Fruit fly (Drosophila melanogaster) whole organism, embryonic: ENCODE results near the gene alpha-Man-Ia.

Source experiments
- Adf1 ChIP-seq: fragments of 200-800 bp; sonication (Bioruptor generic); IDR thresholded peaks from 2 replicates; pipeline ENCODE4 v1.3.6; 2022; ENCODE audit warnings: missing biosample characterization, missing genetic modification characterization
- CG10366 ChIP-seq: fragments of 200-800 bp; sonication (Bioruptor generic); IDR thresholded peaks from 2 replicates; pipeline ENCODE4 v1.3.6; 2022; ENCODE audit warnings: missing biosample characterization, missing genetic modification characterization
- CG10431 ChIP-seq: fragments of 200-800 bp; sonication (Bioruptor generic); optimal IDR thresholded peaks from 3 replicates; lab custom pipeline; 2018; ENCODE audit warnings: missing biosample characterization, mild to moderate bottlenecking, missing genetic modification characterization
- CG12155 ChIP-seq: fragments of 200-800 bp; sonication (Bioruptor generic); optimal IDR thresholded peaks from 3 replicates; lab custom pipeline; 2016; ENCODE audit warnings: missing biosample characterization, missing genetic modification characterization
- CG13424 ChIP-seq: fragments of 200-800 bp; sonication (Bioruptor generic); optimal IDR thresholded peaks from 2 replicates; lab custom pipeline; 2019; ENCODE audit warnings: missing biosample characterization, mild to moderate bottlenecking, missing genetic modification characterization, moderate library complexity
- CG14965 ChIP-seq: fragments of 200-800 bp; sonication (Bioruptor generic); optimal IDR thresholded peaks from 2 replicates; lab custom pipeline; 2016; ENCODE audit warnings: missing biosample characterization, missing genetic modification characterization, borderline replicate concordance
- CG1529 ChIP-seq: fragments of 200-800 bp; sonication (Bioruptor generic); optimal IDR thresholded peaks from 3 replicates; lab custom pipeline; 2018; ENCODE audit warnings: missing biosample characterization, missing genetic modification characterization
- CG17328 ChIP-seq: fragments of 200-800 bp; sonication (Bioruptor generic); IDR thresholded peaks from 2 replicates; pipeline ENCODE4 v1.3.6; 2022; ENCODE audit warnings: missing biosample characterization, missing genetic modification characterization
- CG18599 ChIP-seq: fragments of 200-800 bp; sonication (Bioruptor generic); optimal IDR thresholded peaks from 3 replicates; lab custom pipeline; 2017; ENCODE audit warnings: missing biosample characterization, missing genetic modification characterization, mild to moderate bottlenecking, moderate library complexity, missing genetic modification reagents
- CG2116 ChIP-seq: fragments of 200-800 bp; sonication (Bioruptor generic); optimal IDR thresholded peaks from 3 replicates; lab custom pipeline; 2018; ENCODE audit warnings: missing biosample characterization, mild to moderate bottlenecking, missing genetic modification characterization
- CG2678 ChIP-seq: fragments of 200-800 bp; sonication (Bioruptor generic); optimal IDR thresholded peaks from 3 replicates; lab custom pipeline; 2019; ENCODE audit warnings: missing biosample characterization, mild to moderate bottlenecking, missing genetic modification characterization, moderate library complexity
- CG2875 ChIP-seq: fragments of 200-800 bp; sonication (Bioruptor generic); optimal IDR thresholded peaks from 2 replicates; lab custom pipeline; 2017; ENCODE audit warnings: missing biosample characterization, mild to moderate bottlenecking, missing genetic modification characterization, missing genetic modification reagents
- CG7839 ChIP-seq: fragments of 200-800 bp; sonication (Bioruptor generic); optimal IDR thresholded peaks from 3 replicates; lab custom pipeline; 2018; ENCODE audit warnings: missing biosample characterization, mild to moderate bottlenecking, missing genetic modification characterization, moderate library complexity
- CG9817 ChIP-seq: fragments of 200-800 bp; sonication (Bioruptor generic); optimal IDR thresholded peaks from 2 replicates; lab custom pipeline; 2018; ENCODE audit warnings: missing biosample characterization, mild to moderate bottlenecking, missing genetic modification characterization, moderate library complexity
- Dp ChIP-seq: fragments of 200-800 bp; sonication (Bioruptor generic); optimal IDR thresholded peaks from 2 replicates; lab custom pipeline; 2018; ENCODE audit warnings: missing biosample characterization, mild to moderate bottlenecking, missing genetic modification characterization, moderate library complexity
- E2f2 ChIP-seq: fragments of 200-800 bp; sonication (Bioruptor generic); IDR thresholded peaks from 2 replicates; pipeline ENCODE4 v1.3.6; 2022; ENCODE audit warnings: missing biosample characterization, missing genetic modification characterization
- Ets65A ChIP-seq: fragments of 200-800 bp; sonication (Bioruptor generic); peaks from one replicate; lab custom pipeline; 2016; ENCODE audit warnings: missing biosample characterization, missing genetic modification characterization
- GATAe ChIP-seq: fragments of 200-800 bp; sonication (Bioruptor generic); conservative IDR thresholded peaks from 2 replicates; pipeline ENCODE4 v1.3.6; 2022; ENCODE audit warnings: missing biosample characterization, missing genetic modification characterization
- HHEX ChIP-seq: fragments of 200-800 bp; sonication (Bioruptor generic); optimal IDR thresholded peaks from 3 replicates; lab custom pipeline; 2017; ENCODE audit warnings: missing biosample characterization, mild to moderate bottlenecking, missing genetic modification characterization, missing genetic modification reagents
- Hmr ChIP-seq: fragments of 200-800 bp; sonication (Bioruptor generic); optimal IDR thresholded peaks from 3 replicates; lab custom pipeline; 2017; ENCODE audit warnings: mild to moderate bottlenecking, missing biosample characterization, missing genetic modification reagents, missing genetic modification characterization
- Hr78 ChIP-seq, 2 experiments: fragments of 200-800 bp in 1 of 2; fragments of >200 bp in 1 of 2; sonication (Bioruptor generic) in 1 of 2; optimal IDR thresholded peaks; 2 replicates each; lab custom pipeline; 2017 to 2019; ENCODE audit warnings: missing biosample characterization in 2 of 2, missing genetic modification characterization in 2 of 2, mild to moderate bottlenecking in 1 of 2, moderate library complexity in 1 of 2
- Hsf ChIP-seq: fragments of 200-800 bp; sonication (Bioruptor generic); optimal IDR thresholded peaks from 3 replicates; lab custom pipeline; 2016; ENCODE audit warnings: missing biosample characterization, missing genetic modification characterization
- Jarid2 ChIP-seq: fragments of 200-800 bp; sonication (Bioruptor generic); optimal IDR thresholded peaks from 3 replicates; lab custom pipeline; 2017; ENCODE audit warnings: mild to moderate bottlenecking, missing biosample characterization, missing genetic modification reagents, missing genetic modification characterization
- Med ChIP-seq: fragments of 200-800 bp; sonication (Bioruptor generic); peaks from one replicate; lab custom pipeline; 2016; ENCODE audit warnings: missing biosample characterization, missing genetic modification characterization, mild to moderate bottlenecking, inconsistent platforms, moderate library complexity
- Meics ChIP-seq: fragments of 200-800 bp; sonication (Bioruptor generic); optimal IDR thresholded peaks from 2 replicates; lab custom pipeline; 2017; ENCODE audit warnings: missing biosample characterization, mild to moderate bottlenecking, missing genetic modification characterization
- NC2β ChIP-seq: fragments of 200-800 bp; sonication (Bioruptor generic); optimal IDR thresholded peaks from 2 replicates; lab custom pipeline; 2016; ENCODE audit warnings: missing biosample characterization, missing genetic modification characterization
- Oli ChIP-seq: fragments of 200-800 bp; sonication (Bioruptor generic); optimal IDR thresholded peaks from 2 replicates; lab custom pipeline; 2018; ENCODE audit warnings: missing biosample characterization, mild to moderate bottlenecking, missing genetic modification characterization, moderate library complexity
- Ptx1 ChIP-seq: fragments of 200-800 bp; sonication (Bioruptor generic); IDR thresholded peaks from 2 replicates; pipeline ENCODE4 v1.3.6; 2022; ENCODE audit warnings: missing biosample characterization, missing genetic modification characterization
- Sox102F ChIP-seq: fragments of 200-800 bp; sonication (Bioruptor generic); optimal IDR thresholded peaks from 2 replicates; lab custom pipeline; 2018; ENCODE audit warnings: missing biosample characterization, mild to moderate bottlenecking, missing genetic modification characterization, moderate library complexity
- ash1 ChIP-seq: fragments of 200-800 bp; sonication (Bioruptor generic); optimal IDR thresholded peaks from 2 replicates; lab custom pipeline; 2018; ENCODE audit warnings: missing biosample characterization, mild to moderate bottlenecking, missing genetic modification characterization
- chm ChIP-seq: fragments of 200-800 bp; sonication (Bioruptor generic); IDR thresholded peaks from 2 replicates; pipeline ENCODE4 v1.3.6; 2022; ENCODE audit warnings: missing biosample characterization, missing genetic modification characterization
- exex ChIP-seq: fragments of 200-800 bp; sonication (Bioruptor generic); optimal IDR thresholded peaks from 4 replicates; lab custom pipeline; 2018; ENCODE audit warnings: missing biosample characterization, mild to moderate bottlenecking, missing genetic modification characterization, moderate library complexity
- fd64A ChIP-seq: fragments of 200-800 bp; sonication (Bioruptor generic); optimal IDR thresholded peaks from 3 replicates; lab custom pipeline; 2018; ENCODE audit warnings: missing biosample characterization, mild to moderate bottlenecking, missing genetic modification characterization
- fu2 ChIP-seq: fragments of 200-800 bp; sonication (Bioruptor generic); optimal IDR thresholded peaks from 2 replicates; lab custom pipeline; 2016; ENCODE audit warnings: missing biosample characterization, missing genetic modification characterization
- gfzf ChIP-seq: fragments of 200-800 bp; sonication (Bioruptor generic); optimal IDR thresholded peaks from 2 replicates; lab custom pipeline; 2016; ENCODE audit warnings: missing biosample characterization, mild to moderate bottlenecking, missing genetic modification characterization, moderate library complexity
- grau ChIP-seq: fragments of 200-800 bp; optimal IDR thresholded peaks from 3 replicates; lab custom pipeline; 2019; ENCODE audit warnings: missing biosample characterization, mild to moderate bottlenecking, missing genetic modification characterization, moderate library complexity
- insv ChIP-seq, 2 experiments: fragments of 200-800 bp; sonication (Bioruptor generic); optimal IDR thresholded peaks; 3 replicates each; lab custom pipeline; 2016 to 2018; ENCODE audit warnings: missing biosample characterization in 2 of 2, missing genetic modification characterization in 2 of 2
- lab ChIP-seq: fragments of 200-800 bp; sonication (Bioruptor generic); optimal IDR thresholded peaks from 3 replicates; lab custom pipeline; 2017; ENCODE audit warnings: missing biosample characterization, missing genetic modification characterization, mild to moderate bottlenecking, moderate library complexity, missing genetic modification reagents
- nmo ChIP-seq: fragments of 200-800 bp; sonication (Bioruptor generic); optimal IDR thresholded peaks from 2 replicates; lab custom pipeline; 2018; ENCODE audit warnings: missing biosample characterization, mild to moderate bottlenecking, missing genetic modification characterization, moderate library complexity
- schlank ChIP-seq: fragments of 200-800 bp; sonication (Bioruptor generic); optimal IDR thresholded peaks from 2 replicates; lab custom pipeline; 2018; ENCODE audit warnings: missing biosample characterization, mild to moderate bottlenecking, missing genetic modification characterization
- sob ChIP-seq: fragments of 200-800 bp; sonication (Bioruptor generic); IDR thresholded peaks from 2 replicates; pipeline ENCODE4 v1.3.6; 2022; ENCODE audit warnings: missing biosample characterization, missing genetic modification characterization
- sr ChIP-seq: fragments of 200-800 bp; sonication (Bioruptor generic); IDR thresholded peaks from 3 replicates; pipeline ENCODE4 v1.3.6; 2022; ENCODE audit warnings: missing biosample characterization, missing genetic modification characterization
- stwl ChIP-seq: fragments of 200-800 bp; sonication (Bioruptor generic); optimal IDR thresholded peaks from 3 replicates; lab custom pipeline; 2018; ENCODE audit warnings: missing biosample characterization, mild to moderate bottlenecking, missing genetic modification characterization, moderate library complexity
- vnd ChIP-seq: fragments of 200-800 bp; sonication (Bioruptor generic); IDR thresholded peaks from 3 replicates; pipeline ENCODE4 v1.3.6; 2022; ENCODE audit warnings: missing biosample characterization, missing genetic modification characterization; ENCODE audit not compliant: partially characterized antibody
- z ChIP-seq: fragments of 200-800 bp; sonication (Bioruptor generic); IDR thresholded peaks from 3 replicates; pipeline ENCODE4 v1.3.6; 2022; ENCODE audit warnings: missing biosample characterization, missing genetic modification characterization

Gene alpha-Man-Ia

DNA sequence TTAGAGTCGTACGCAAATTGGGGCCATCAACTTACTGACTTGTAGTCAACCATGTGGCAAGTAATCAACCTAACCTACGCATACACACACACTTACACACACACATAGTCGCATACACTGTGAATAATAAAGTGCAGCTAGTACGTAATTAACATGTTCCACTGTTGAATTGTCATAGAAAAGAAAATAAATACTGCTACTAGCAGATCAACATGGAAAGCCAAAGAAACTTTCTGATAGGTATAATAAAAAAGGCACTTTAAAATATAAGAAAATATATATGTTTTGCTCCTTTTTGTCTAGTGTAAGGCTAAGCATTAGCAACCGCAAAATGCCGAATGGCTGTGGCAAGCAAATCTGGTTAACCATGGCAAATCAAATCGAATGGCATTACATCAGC lies 66.2 kb downstream of the alpha-Man-Ia start (continued):
- TF ChIP-seq Sox102F (peak; percentile 7), CG18599 (GFP tag; lab: Kevin White, UChicago) (peak; percentile 34), CG9817 (tag; lab: Kevin White, UChicago) (no peak), Ets65A (GFP tag; lab: Kevin White, UChicago) (peak; percentile 52), HHEX (GFP tag; lab: Kevin White, UChicago) (no peak), CG12155 (no peak), Jarid2 (GFP tag; lab: Kevin White, UChicago) (no peak), exex (tag; lab: Kevin White, UChicago) (no peak), CG17328 (GFP tag; lab: Robert Waterston, UW) (no peak), Meics (GFP tag; lab: Kevin White, UChicago) (peak; percentile 16), sob (GFP tag; lab: Robert Waterston, UW) (no peak), Dp (no peak), Med (GFP tag; lab: Kevin White, UChicago) (peak; percentile 82), vnd (GFP tag; lab: Robert Waterston, UW) (no peak), CG14965 (GFP tag; lab: Kevin White, UChicago) (no peak), CG7839 (tag; lab: Kevin White, UChicago) (peak; percentile 28), Hsf (GFP tag; lab: Kevin White, UChicago) (no peak), grau (peak; percentile 8), Adf1 (no peak), fd64A (GFP tag; lab: Kevin White, UChicago) (no peak), CG2875 (GFP tag; lab: Kevin White, UChicago) (no peak), CG13424 (tag; lab: Kevin White, UChicago) (no peak), schlank (tag; lab: Kevin White, UChicago) (no peak), NC2β (GFP tag; lab: Kevin White, UChicago) (no peak), Ptx1 (GFP tag; lab: Robert Waterston, UW) (0 out of 2 replicates have a peak, but pooled peaks have one; percentile 20), CG1529 (GFP tag; lab: Kevin White, UChicago) (no peak), sr (GFP tag; lab: Robert Waterston, UW) (no peak), nmo (GFP tag; lab: Kevin White, UChicago) (no peak), lab (peak; percentile 25), CG2678 (peak; percentile 33), Hmr (GFP tag; lab: Kevin White, UChicago) (peak; percentile 25), ash1 (GFP tag; lab: Kevin White, UChicago) (no peak), CG10431 (GFP tag; lab: Kevin White, UChicago) (no peak), insv (GFP tag; optimal IDR thresholded peaks at IDR 0.05; lab: Kevin White, UChicago) (no peak), CG10366 (GFP tag; lab: Robert Waterston, UW) (no peak), E2f2 (GFP tag; lab: Robert Waterston, UW) (no peak), z (GFP tag; lab: Robert Waterston, UW) (no peak), Oli (tag; lab: Kevin White, UChicago) (no peak), chm (no peak), fu2 (GFP tag; lab: Kevin White, UChicago) (no peak)

DNA sequence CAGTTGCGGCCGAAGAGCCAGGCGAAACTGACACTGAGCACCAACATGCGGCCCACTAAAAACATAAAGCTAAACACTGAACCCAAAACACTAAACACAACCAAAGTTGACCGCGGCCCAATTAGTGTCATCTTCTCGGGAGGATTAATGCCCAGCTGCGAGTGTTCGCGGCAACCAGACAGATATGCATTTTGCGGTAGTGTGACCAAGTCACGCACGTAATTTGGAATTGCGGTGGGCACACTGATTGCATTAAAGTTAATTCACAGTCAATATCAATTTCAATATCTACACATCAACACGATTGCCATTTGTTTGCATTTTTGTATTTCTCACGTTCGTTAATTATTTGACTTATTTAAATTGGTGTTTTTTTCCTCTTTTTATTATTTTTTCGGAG lies 69.5 kb downstream of the alpha-Man-Ia start:
- peak; percentile 56 for TF ChIP-seq CG2116 (GFP tag; lab: Kevin White, UChicago)
- TF ChIP-seq Hr78 (GFP tag; optimal IDR thresholded peaks at IDR 0.05; lab: Kevin White, UChicago), result no peak
- no peak for TF ChIP-seq CG14965 (GFP tag; lab: Kevin White, UChicago)
- peak; percentile 52 for TF ChIP-seq stwl (tag; lab: Kevin White, UChicago)
- no peak for TF ChIP-seq GATAe (GFP tag; lab: Robert Waterston, UW)
- TF ChIP-seq gfzf (GFP tag; lab: Kevin White, UChicago), result peak; percentile 23
